Fruit fly (Drosophila melanogaster) whole organism, embryonic: ENCODE data around the gene Hsp67Ba.

Experiments used
- Atf6 ChIP-seq: fragments of 200-800 bp; sonication (Bioruptor generic); IDR thresholded peaks from 2 replicates; pipeline ENCODE4 v1.3.6; 2022; ENCODE audit warnings: missing biosample characterization, missing genetic modification characterization
- CG10543 ChIP-seq: fragments of 200-800 bp; sonication (Bioruptor generic); optimal IDR thresholded peaks from 3 replicates; lab custom pipeline; 2017; ENCODE audit warnings: missing biosample characterization, mild to moderate bottlenecking, missing genetic modification characterization, moderate library complexity
- CG14860 ChIP-seq: fragments of 200-800 bp; sonication (Bioruptor generic); IDR thresholded peaks from 3 replicates; pipeline ENCODE4 v1.3.6; 2022; ENCODE audit warnings: missing biosample characterization, missing genetic modification characterization; ENCODE audit not compliant: partially characterized antibody
- CG1529 ChIP-seq: fragments of 200-800 bp; sonication (Bioruptor generic); optimal IDR thresholded peaks from 3 replicates; lab custom pipeline; 2018; ENCODE audit warnings: missing biosample characterization, missing genetic modification characterization
- CG16815 ChIP-seq: fragments of 200-800 bp; sonication (Bioruptor generic); optimal IDR thresholded peaks from 3 replicates; lab custom pipeline; 2017; ENCODE audit warnings: missing biosample characterization, mild to moderate bottlenecking, missing genetic modification characterization
- CG16863 ChIP-seq: fragments of 200-800 bp; sonication (Bioruptor generic); optimal IDR thresholded peaks from 3 replicates; lab custom pipeline; 2016; ENCODE audit warnings: missing biosample characterization, missing genetic modification characterization
- CG17612 ChIP-seq: fragments of 200-800 bp; sonication (Bioruptor generic); IDR thresholded peaks from 2 replicates; pipeline ENCODE4 v1.3.6; 2022; ENCODE audit warnings: missing biosample characterization, missing genetic modification characterization
- CG17912 ChIP-seq: fragments of 200-800 bp; sonication (Bioruptor generic); optimal IDR thresholded peaks from 2 replicates; lab custom pipeline; 2018; ENCODE audit warnings: missing biosample characterization, mild to moderate bottlenecking, missing genetic modification characterization
- CG32767 ChIP-seq: fragments of 200-800 bp; sonication (Bioruptor generic); IDR thresholded peaks from 2 replicates; pipeline ENCODE4 v1.3.6; 2022; ENCODE audit warnings: missing biosample characterization, missing genetic modification characterization
- CG33213 ChIP-seq: fragments of 200-800 bp; sonication (Bioruptor generic); optimal IDR thresholded peaks from 3 replicates; lab custom pipeline; 2016; ENCODE audit warnings: missing biosample characterization, missing genetic modification characterization
- CG34422 ChIP-seq: fragments of 200-800 bp; sonication (Bioruptor generic); IDR thresholded peaks from 3 replicates; pipeline ENCODE4 v1.3.6; 2022; ENCODE audit warnings: missing biosample characterization, missing genetic modification characterization
- CG4360 ChIP-seq: fragments of 200-800 bp; sonication (Bioruptor generic); IDR thresholded peaks from 2 replicates; pipeline ENCODE4 v1.3.6; 2022; ENCODE audit warnings: missing biosample characterization, missing genetic modification characterization
- CG6813 ChIP-seq: fragments of 200-800 bp; sonication (Bioruptor generic); optimal IDR thresholded peaks from 2 replicates; lab custom pipeline; 2017; ENCODE audit warnings: missing biosample characterization, missing genetic modification characterization, mild to moderate bottlenecking, moderate library complexity, missing genetic modification reagents
- CG9437 ChIP-seq: fragments of 200-800 bp; sonication (Bioruptor generic); optimal IDR thresholded peaks from 2 replicates; lab custom pipeline; 2018; ENCODE audit warnings: missing biosample characterization, mild to moderate bottlenecking, missing genetic modification characterization
- CTCF ChIP-seq: fragments of 200-800 bp; sonication (Bioruptor generic); optimal IDR thresholded peaks from 2 replicates; lab custom pipeline; 2017; ENCODE audit warnings: missing biosample characterization, mild to moderate bottlenecking, missing genetic modification characterization, moderate library complexity
- Dad ChIP-seq: fragments of 200-800 bp; sonication (Bioruptor generic); optimal IDR thresholded peaks from 3 replicates; lab custom pipeline; 2016; ENCODE audit warnings: missing biosample characterization, missing genetic modification characterization
- Doc2 ChIP-seq: fragments of 200-800 bp; sonication (Bioruptor generic); IDR thresholded peaks from 2 replicates; pipeline ENCODE4 v1.3.6; 2022; ENCODE audit warnings: missing biosample characterization, missing genetic modification characterization
- Drgx ChIP-seq: fragments of 200-800 bp; sonication (Bioruptor generic); IDR thresholded peaks from 2 replicates; pipeline ENCODE4 v1.3.6; 2022; ENCODE audit warnings: missing biosample characterization, missing genetic modification characterization
- E2f2 ChIP-seq: fragments of 200-800 bp; sonication (Bioruptor generic); IDR thresholded peaks from 2 replicates; pipeline ENCODE4 v1.3.6; 2022; ENCODE audit warnings: missing biosample characterization, missing genetic modification characterization
- ERR ChIP-seq: fragments of 200-800 bp; sonication (Bioruptor generic); optimal IDR thresholded peaks from 2 replicates; lab custom pipeline; 2016; ENCODE audit warnings: missing biosample characterization, missing genetic modification characterization
- Ets65A ChIP-seq: fragments of 200-800 bp; sonication (Bioruptor generic); peaks from one replicate; lab custom pipeline; 2016; ENCODE audit warnings: missing biosample characterization, missing genetic modification characterization
- Fer2 ChIP-seq: fragments of 200-800 bp; sonication (Bioruptor generic); optimal IDR thresholded peaks from 2 replicates; lab custom pipeline; 2018; ENCODE audit warnings: missing biosample characterization, mild to moderate bottlenecking, missing genetic modification characterization, moderate library complexity
- Fer3 ChIP-seq: fragments of 200-800 bp; sonication (Bioruptor generic); optimal IDR thresholded peaks from 2 replicates; lab custom pipeline; 2018; ENCODE audit warnings: missing biosample characterization, mild to moderate bottlenecking, missing genetic modification characterization, moderate library complexity
- HHEX ChIP-seq: fragments of 200-800 bp; sonication (Bioruptor generic); optimal IDR thresholded peaks from 3 replicates; lab custom pipeline; 2017; ENCODE audit warnings: missing biosample characterization, mild to moderate bottlenecking, missing genetic modification characterization, missing genetic modification reagents
- Hr3 ChIP-seq: fragments of 200-800 bp; sonication (Bioruptor generic); optimal IDR thresholded peaks from 3 replicates; lab custom pipeline; 2016; ENCODE audit warnings: missing biosample characterization, missing genetic modification characterization
- Nf-YB ChIP-seq: fragments of 200-800 bp; sonication (Bioruptor generic); optimal IDR thresholded peaks from 3 replicates; lab custom pipeline; 2019; ENCODE audit warnings: missing biosample characterization, mild to moderate bottlenecking, missing genetic modification characterization, moderate library complexity
- Nf-YC ChIP-seq: fragments of 200-800 bp; optimal IDR thresholded peaks from 3 replicates; lab custom pipeline; 2019; ENCODE audit warnings: missing biosample characterization, mild to moderate bottlenecking, missing genetic modification characterization, moderate library complexity
- Oli ChIP-seq: fragments of 200-800 bp; sonication (Bioruptor generic); optimal IDR thresholded peaks from 2 replicates; lab custom pipeline; 2018; ENCODE audit warnings: missing biosample characterization, mild to moderate bottlenecking, missing genetic modification characterization, moderate library complexity
- Side ChIP-seq: fragments of 200-800 bp; sonication (Bioruptor generic); optimal IDR thresholded peaks from 2 replicates; lab custom pipeline; 2016; ENCODE audit warnings: missing biosample characterization, missing genetic modification characterization
- Sin3A ChIP-seq: fragments of >200 bp; optimal IDR thresholded peaks from 2 replicates; lab custom pipeline; 2018
- Six4 ChIP-seq: fragments of 200-800 bp; sonication (Bioruptor generic); optimal IDR thresholded peaks from 2 replicates; lab custom pipeline; 2016; ENCODE audit warnings: missing biosample characterization, missing genetic modification characterization
- Xbp1 ChIP-seq: fragments of 200-800 bp; sonication (Bioruptor generic); optimal IDR thresholded peaks from 3 replicates; lab custom pipeline; 2016; ENCODE audit warnings: missing biosample characterization, mild to moderate bottlenecking, missing genetic modification characterization
- al ChIP-seq: fragments of 200-800 bp; sonication (Bioruptor generic); IDR thresholded peaks from 2 replicates; pipeline ENCODE4 v1.3.6; 2022; ENCODE audit warnings: missing biosample characterization, missing genetic modification characterization
- cas ChIP-seq: fragments of 200-800 bp; sonication (Bioruptor generic); IDR thresholded peaks from 2 replicates; pipeline ENCODE4 v1.3.6; 2022; ENCODE audit warnings: missing biosample characterization, missing genetic modification characterization
- cg ChIP-seq: fragments of 200-800 bp; sonication (Bioruptor generic); optimal IDR thresholded peaks from 3 replicates; lab custom pipeline; 2019; ENCODE audit warnings: missing biosample characterization, mild to moderate bottlenecking, missing genetic modification characterization, moderate library complexity
- chn ChIP-seq: fragments of 200-800 bp; sonication (Bioruptor generic); optimal IDR thresholded peaks from 2 replicates; lab custom pipeline; 2016; ENCODE audit warnings: missing biosample characterization, missing genetic modification characterization
- corto ChIP-seq: fragments of 200-800 bp; sonication (Bioruptor generic); optimal IDR thresholded peaks from 2 replicates; lab custom pipeline; 2016; ENCODE audit warnings: missing biosample characterization, mild to moderate bottlenecking, missing genetic modification characterization, moderate library complexity
- crc ChIP-seq: fragments of 200-800 bp; sonication (Bioruptor generic); optimal IDR thresholded peaks from 2 replicates; lab custom pipeline; 2016; ENCODE audit warnings: missing biosample characterization, missing genetic modification characterization
- crp ChIP-seq, 2 experiments: fragments of 200-800 bp; sonication (Bioruptor generic); optimal IDR thresholded peaks; 2 replicates in 1 of 2; 3 replicates in 1 of 2; lab custom pipeline; 2017; ENCODE audit warnings: missing biosample characterization in 2 of 2, missing genetic modification characterization in 2 of 2, mild to moderate bottlenecking in 1 of 2, moderate library complexity in 1 of 2
- dimm ChIP-seq: fragments of 200-800 bp; sonication (Bioruptor generic); IDR thresholded peaks from 2 replicates; pipeline ENCODE4 v1.3.6; 2022; ENCODE audit warnings: missing biosample characterization, missing genetic modification characterization
- hth ChIP-seq: fragments of >200 bp; optimal IDR thresholded peaks from 2 replicates; lab custom pipeline; 2017; ENCODE audit warnings: inconsistent platforms
- kah ChIP-seq: fragments of 200-800 bp; sonication (Bioruptor generic); optimal IDR thresholded peaks from 2 replicates; lab custom pipeline; 2018; ENCODE audit warnings: missing biosample characterization, mild to moderate bottlenecking, missing genetic modification characterization
- lilli ChIP-seq: fragments of 200-800 bp; sonication (Bioruptor generic); optimal IDR thresholded peaks from 3 replicates; lab custom pipeline; 2016; ENCODE audit warnings: missing biosample characterization, missing genetic modification characterization
- mirr ChIP-seq: fragments of 200-800 bp; sonication (Bioruptor generic); optimal IDR thresholded peaks from 3 replicates; lab custom pipeline; 2018; ENCODE audit warnings: missing biosample characterization, mild to moderate bottlenecking, missing genetic modification characterization
- nau ChIP-seq: fragments of 200-800 bp; sonication (Bioruptor generic); optimal IDR thresholded peaks from 3 replicates; lab custom pipeline; 2017; ENCODE audit warnings: missing biosample characterization, mild to moderate bottlenecking, missing genetic modification characterization, missing genetic modification reagents
- nom ChIP-seq: fragments of 200-800 bp; sonication (Bioruptor generic); optimal IDR thresholded peaks from 2 replicates; lab custom pipeline; 2017; ENCODE audit warnings: missing biosample characterization, missing genetic modification characterization, mild to moderate bottlenecking, moderate library complexity, missing genetic modification reagents
- pho ChIP-seq: fragments of 200-800 bp; sonication (Bioruptor generic); optimal IDR thresholded peaks from 2 replicates; lab custom pipeline; 2016; ENCODE audit warnings: missing biosample characterization, missing genetic modification characterization
- seq ChIP-seq: fragments of 200-800 bp; sonication (Bioruptor generic); IDR thresholded peaks from 2 replicates; pipeline ENCODE4 v1.3.6; 2022; ENCODE audit warnings: missing biosample characterization, missing genetic modification characterization
- sna ChIP-seq: fragments of 200-800 bp; sonication (Bioruptor generic); IDR thresholded peaks from 2 replicates; pipeline ENCODE4 v1.3.6; 2022; ENCODE audit warnings: missing biosample characterization, missing genetic modification characterization; ENCODE audit not compliant: partially characterized antibody
- twi ChIP-seq: fragments of 200-800 bp; optimal IDR thresholded peaks from 2 replicates; lab custom pipeline; 2019; ENCODE audit warnings: missing biosample characterization, mild to moderate bottlenecking, missing genetic modification characterization, moderate library complexity
- zf30C ChIP-seq: fragments of 200-800 bp; sonication (Bioruptor generic); optimal IDR thresholded peaks from 3 replicates; lab custom pipeline; 2018; ENCODE audit warnings: missing biosample characterization, mild to moderate bottlenecking, missing genetic modification characterization

The Hsp67Ba gene

DNA sequence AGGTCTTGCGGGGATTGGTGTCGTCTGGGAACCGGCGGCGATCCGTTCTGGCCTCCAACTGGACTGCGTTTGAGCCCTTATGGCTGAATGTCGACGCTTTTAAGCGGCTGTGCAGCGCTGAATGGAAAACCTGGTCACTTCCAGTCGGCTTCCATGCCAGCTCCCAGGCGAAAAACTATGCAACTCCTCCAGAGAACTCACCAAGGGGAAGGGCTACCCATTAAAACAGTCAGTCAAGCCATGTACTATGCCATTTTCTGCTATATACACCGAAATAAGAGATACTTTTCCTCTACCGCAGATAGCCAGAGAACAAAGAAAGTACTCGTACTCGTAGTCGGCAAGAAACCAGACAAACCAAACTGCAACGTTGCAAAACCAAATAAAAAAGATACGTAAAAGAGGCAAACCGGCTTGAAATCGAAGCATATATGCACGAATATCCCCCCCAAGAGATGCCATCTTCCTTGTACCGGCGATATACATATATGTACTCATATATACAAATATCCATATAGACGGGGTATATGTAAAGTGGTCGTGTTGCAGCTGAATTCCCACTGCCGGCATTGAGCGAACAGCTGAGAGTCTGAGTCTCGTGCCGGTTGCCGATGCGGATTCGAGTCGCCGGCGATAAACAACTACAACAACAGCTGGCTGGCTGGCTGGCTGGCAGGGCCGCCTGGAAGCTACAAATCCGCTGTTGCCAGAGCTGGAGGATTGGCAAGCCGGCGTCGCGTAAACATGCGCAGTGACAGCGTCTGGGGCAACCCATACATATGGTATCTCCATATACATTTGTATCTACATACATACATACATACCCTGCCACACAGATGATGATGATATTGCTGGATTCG is at the start of gene Hsp67Ba:
Gene Hsp67Ba, minus strand, starts transcription at position 51 of the 860 bp plus-strand sequence.
- TF ChIP-seq nau (GFP tag; lab: Kevin White, UChicago) (no peak), E2f2 (GFP tag; lab: Robert Waterston, UW) (no peak), seq (no peak), CG16815 (GFP tag; lab: Kevin White, UChicago) (no peak), Ets65A (no peak), CG17612 (no peak), CG6813 (GFP tag; lab: Kevin White, UChicago) (no peak), CG32767 (no peak), twi (tag; lab: Kevin White, UChicago) (peak; percentile 58), pho (no peak), nom (GFP tag; lab: Kevin White, UChicago) (peak; percentile 49), CG34422 (GFP tag; lab: Robert Waterston, UW) (peak; percentile 60; the same call in 1 of the 3 replicates), hth (lab: Kevin White, UChicago) (no peak), Xbp1 (GFP tag; lab: Kevin White, UChicago) (no peak), HHEX (GFP tag; lab: Kevin White, UChicago) (no peak), Sin3A (lab: Kevin White, UChicago) (no peak), Dad (GFP tag; lab: Kevin White, UChicago) (no peak), lilli (GFP tag; lab: Kevin White, UChicago) (no peak), CG17912 (GFP tag; lab: Kevin White, UChicago) (no peak), CG33213 (GFP tag; lab: Kevin White, UChicago) (no peak), Hr3 (GFP tag; lab: Kevin White, UChicago) (no peak), ERR (no peak), Drgx (GFP tag; lab: Robert Waterston, UW) (peak; percentile 29; the same call in 1 of the 2 replicates), crc (GFP tag; lab: Kevin White, UChicago) (no peak), sna (no peak), Side (GFP tag; lab: Kevin White, UChicago) (no peak), corto (GFP tag; lab: Kevin White, UChicago) (peak; percentile 47), dimm (no peak), crp (GFP tag; optimal IDR thresholded peaks at IDR 0.05; lab: Kevin White, UChicago) (peak in 1 of 2 experiments; percentile 39), Fer3 (tag; lab: Kevin White, UChicago) (no peak), CTCF (no peak), zf30C (GFP tag; lab: Kevin White, UChicago) (no peak), CG4360 (GFP tag; lab: Robert Waterston, UW) (no peak), cas (GFP tag; lab: Robert Waterston, UW) (no peak), CG1529 (no peak), CG9437 (no peak), CG10543 (GFP tag; lab: Kevin White, UChicago) (peak; percentile 17), Atf6 (GFP tag; lab: Robert Waterston, UW) (no peak), CG16863 (GFP tag; lab: Kevin White, UChicago) (no peak), chn (GFP tag; lab: Kevin White, UChicago) (no peak), mirr (GFP tag; lab: Kevin White, UChicago) (no peak), CG14860 (GFP tag; lab: Robert Waterston, UW) (no peak), Oli (tag; lab: Kevin White, UChicago) (no peak), Nf-YB (GFP tag; lab: Kevin White, UChicago) (no peak), Doc2 (GFP tag; lab: Robert Waterston, UW) (no peak), al (GFP tag; lab: Robert Waterston, UW) (no peak), Fer2 (tag; lab: Kevin White, UChicago) (no peak), Six4 (GFP tag; lab: Kevin White, UChicago) (no peak), kah (GFP tag; lab: Kevin White, UChicago) (no peak), Nf-YC (tag; lab: Kevin White, UChicago) (peak; percentile 34), cg (GFP tag; lab: Kevin White, UChicago) (no peak)
